Worm (Caenorhabditis elegans) whole organism, young adult: Measurements from ENCODE around the gene ZC239.4.
"Not testable (repeated sequence)": the region's sequence is repeated elsewhere in the genome, so short reads cannot be mapped to it uniquely, and the experiment has no call there.

ENCODE experiments used
- D2030.7 ChIP-seq: fragments of 200-800 bp; sonication (Bioruptor generic); IDR thresholded peaks from 2 replicates; pipeline ENCODE4 v1.3.6; 2022; ENCODE audit warnings: missing genetic modification reagents, missing genetic modification characterization, missing compliant biosample characterization
- F39B2.1 ChIP-seq: fragments of 200-800 bp; sonication (Bioruptor generic); IDR thresholded peaks from 2 replicates; pipeline ENCODE4 v1.3.6; 2022; ENCODE audit warnings: missing genetic modification reagents, missing genetic modification characterization, missing compliant biosample characterization
- Y95B8A.8 ChIP-seq: fragments of 200-800 bp; sonication (Bioruptor generic); IDR thresholded peaks from 2 replicates; pipeline ENCODE4 v1.3.6; 2022; ENCODE audit warnings: missing genetic modification reagents, missing genetic modification characterization, missing compliant biosample characterization
- ama-1 ChIP-seq, 3 experiments: fragments of 150-350 bp in 1 of 3; sonication (generic microtip) in 2 of 3; optimal IDR thresholded peaks; 2 replicates each; lab custom pipeline; 2014 to 2018; ENCODE audit warnings: missing biosample characterization in 2 of 3, missing genetic modification characterization in 2 of 3, missing genetic modification reagents in 2 of 3
- bed-2 ChIP-seq: fragments of 200-800 bp; sonication (Bioruptor generic); IDR thresholded peaks from 2 replicates; pipeline ENCODE4 v1.3.6; 2022; ENCODE audit warnings: missing genetic modification reagents, missing genetic modification characterization, missing compliant biosample characterization
- cebp-2 ChIP-seq: fragments of 200-800 bp; sonication (Bioruptor generic); IDR thresholded peaks from 2 replicates; pipeline ENCODE4 v1.3.6; 2022; ENCODE audit warnings: missing genetic modification characterization, missing compliant biosample characterization
- him-1 ChIP-seq: sonication (generic microtip); optimal IDR thresholded peaks from 2 replicates; lab custom pipeline; 2016; ENCODE audit warnings: missing genotype, missing genetic modification reagents, missing genetic modification characterization, missing compliant biosample characterization
- pha-4 ChIP-seq: fragments of 150-350 bp; sonication (generic microtip); optimal IDR thresholded peaks from 2 replicates; lab custom pipeline; 2014; ENCODE audit warnings: missing biosample characterization, missing genetic modification reagents, missing genetic modification characterization
- tbp1 ChIP-seq: fragments of 200-800 bp; sonication (Bioruptor generic); optimal IDR thresholded peaks from 2 replicates; lab custom pipeline; 2018; ENCODE audit warnings: mild to moderate bottlenecking, missing genetic modification characterization, missing compliant biosample characterization
- zfh-2 ChIP-seq: fragments of 200-800 bp; sonication (Bioruptor generic); conservative IDR thresholded peaks from 2 replicates; pipeline ENCODE4 v1.3.6; 2022; ENCODE audit warnings: missing genetic modification reagents, missing genetic modification characterization, missing compliant biosample characterization
- ztf-22 ChIP-seq: fragments of 200-800 bp; sonication (Bioruptor generic); optimal IDR thresholded peaks from 2 replicates; lab custom pipeline; 2018; ENCODE audit warnings: mild to moderate bottlenecking, missing genetic modification characterization, moderate library complexity, missing compliant biosample characterization
- ztf-26 ChIP-seq: sonication (generic microtip); optimal IDR thresholded peaks from 2 replicates; lab custom pipeline; 2017; ENCODE audit warnings: missing genetic modification characterization, missing compliant biosample characterization

DNA sequence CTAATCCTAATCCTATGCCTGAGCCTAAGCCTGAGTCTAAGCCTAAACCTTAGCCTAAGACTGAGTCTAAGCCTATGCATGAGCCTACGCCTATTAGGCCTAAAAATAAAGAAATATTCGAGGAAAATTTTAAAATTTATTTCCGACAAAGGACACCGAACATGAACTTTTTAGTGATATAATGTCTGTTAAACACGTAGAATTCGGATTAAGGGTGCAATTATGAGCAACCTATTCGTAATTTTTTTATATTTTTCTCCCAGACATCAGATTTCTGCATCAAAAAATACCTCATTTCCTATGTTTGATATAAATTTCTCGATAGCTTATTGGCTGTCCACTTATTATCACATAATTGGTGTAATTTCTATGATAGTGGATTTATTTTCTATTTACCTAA, 25.0 kb upstream of the ZC239.4 start, which contains the start of gene Y27F2A.11:
- not testable (repeated sequence) for TF ChIP-seq cebp-2; tbp1; Y95B8A.8 (GFP tag; lab: Robert Waterston, UW); D2030.7 (GFP tag; lab: Robert Waterston, UW); zfh-2 (GFP tag; lab: Robert Waterston, UW); ztf-26 (tag; lab: Kevin White, UChicago); him-1; bed-2 (GFP tag; lab: Robert Waterston, UW); F39B2.1 (GFP tag; lab: Robert Waterston, UW); pha-4 (tag; lab: Kevin White, UChicago); ztf-22 (GFP tag; lab: Kevin White, UChicago); ama-1 (optimal IDR thresholded peaks at IDR 0.05; lab: Kevin White, UChicago); ama-1 (GFP tag; optimal IDR thresholded peaks at IDR 0.05; lab: Kevin White, UChicago)
